Worm (Caenorhabditis elegans) whole organism, early embryonic: ENCODE measurements around the gene bkip-1.

ENCODE experiments used
- B0310.2 ChIP-seq: sonication (generic microtip); optimal IDR thresholded peaks from 2 replicates; lab custom pipeline; 2016; ENCODE audit warnings: mild to moderate bottlenecking, missing genetic modification characterization, missing compliant biosample characterization
- F13C5.2 ChIP-seq: sonication (generic microtip); optimal IDR thresholded peaks from 2 replicates; lab custom pipeline; 2017; ENCODE audit warnings: mild to moderate bottlenecking, missing genetic modification characterization, inconsistent platforms, missing compliant biosample characterization
- aly-1 ChIP-seq: sonication (generic microtip); optimal IDR thresholded peaks from 2 replicates; lab custom pipeline; 2016; ENCODE audit warnings: missing genetic modification characterization, missing compliant biosample characterization
- ama-1 ChIP-seq: fragments of 150-350 bp; optimal IDR thresholded peaks from 2 replicates; lab custom pipeline; 2014
- ceh-13 ChIP-seq: fragments of 200-800 bp; sonication (Bioruptor generic); optimal IDR thresholded peaks from 2 replicates; lab custom pipeline; 2018; ENCODE audit warnings: mild to moderate bottlenecking, missing genetic modification characterization, missing compliant biosample characterization
- ceh-36 ChIP-seq: sonication (generic microtip); optimal IDR thresholded peaks from 2 replicates; lab custom pipeline; 2016; ENCODE audit warnings: missing genetic modification characterization, inconsistent platforms, missing compliant biosample characterization
- ets-7 ChIP-seq: sonication (generic microtip); optimal IDR thresholded peaks from 2 replicates; lab custom pipeline; 2016; ENCODE audit warnings: missing genotype, missing genetic modification characterization, missing compliant biosample characterization
- flt-1 ChIP-seq: fragments of 200-800 bp; sonication (Bioruptor generic); IDR thresholded peaks from 2 replicates; pipeline ENCODE4 v1.3.6; 2022; ENCODE audit warnings: missing genetic modification characterization, missing compliant biosample characterization
- hmbx-1 ChIP-seq: sonication (generic microtip); optimal IDR thresholded peaks from 2 replicates; lab custom pipeline; 2016; ENCODE audit warnings: mild to moderate bottlenecking, missing genetic modification characterization, missing compliant biosample characterization
- hmg-4 ChIP-seq: fragments of 200-800 bp; sonication (Bioruptor generic); optimal IDR thresholded peaks from 2 replicates; lab custom pipeline; 2018; ENCODE audit warnings: mild to moderate bottlenecking, missing genetic modification characterization, missing compliant biosample characterization
- hnd-1 ChIP-seq: sonication (generic microtip); optimal IDR thresholded peaks from 2 replicates; lab custom pipeline; 2016; ENCODE audit warnings: missing genetic modification characterization, missing compliant biosample characterization
- pes-1 ChIP-seq: fragments of 200-800 bp; sonication (Bioruptor generic); IDR thresholded peaks from 2 replicates; pipeline ENCODE4 v1.3.6; 2022; ENCODE audit warnings: missing genetic modification reagents, missing genetic modification characterization, missing compliant biosample characterization
- scrt-1 ChIP-seq: fragments of 200-800 bp; sonication (Bioruptor generic); IDR thresholded peaks from 2 replicates; pipeline ENCODE4 v1.3.6; 2022; ENCODE audit warnings: missing genetic modification characterization, missing compliant biosample characterization
- sea-1 ChIP-seq: fragments of 200-800 bp; sonication (Bioruptor generic); conservative IDR thresholded peaks from 2 replicates; pipeline ENCODE4 v1.3.6; 2022; ENCODE audit warnings: missing genetic modification characterization, missing compliant biosample characterization
- tbx-11 ChIP-seq: fragments of 200-800 bp; sonication (Bioruptor generic); IDR thresholded peaks from 2 replicates; pipeline ENCODE4 v1.3.6; 2022; ENCODE audit warnings: missing genetic modification characterization, missing compliant biosample characterization
- tbx-37 ChIP-seq: fragments of 200-800 bp; sonication (Bioruptor generic); conservative IDR thresholded peaks from 2 replicates; pipeline ENCODE4 v1.3.6; 2022; ENCODE audit warnings: missing genetic modification reagents, missing genetic modification characterization, missing compliant biosample characterization
- tra-4 ChIP-seq: sonication (generic microtip); optimal IDR thresholded peaks from 2 replicates; lab custom pipeline; 2017; ENCODE audit warnings: missing genetic modification characterization, missing compliant biosample characterization

The bkip-1 gene

ce11 chrII:14132733-14133132 is 31.7 kb downstream of the bkip-1 start, which contains the start of gene algn-3:
TSS of gene algn-3 (minus strand) at chrII:14132833.
- TF ChIP-seq tra-4 (tag; lab: Kevin White, UChicago) = no peak
- no peak for TF ChIP-seq hnd-1 (tag; lab: Kevin White, UChicago)
- TF ChIP-seq hmg-4 = no peak
- no peak for TF ChIP-seq aly-1 (tag; lab: Kevin White, UChicago)
- no peak for TF ChIP-seq pes-1
- no peak for TF ChIP-seq ama-1 (lab: Kevin White, UChicago)
- no peak for TF ChIP-seq ceh-36
- no peak for TF ChIP-seq ets-7 (tag; lab: Kevin White, UChicago)
- no peak for TF ChIP-seq hmbx-1 (tag; lab: Kevin White, UChicago)
- TF ChIP-seq tbx-11 = no peak

ce11 chrII:14136302-14136701 is 35.2 kb downstream of the bkip-1 start:
- TF ChIP-seq ceh-13 = no peak
- no peak for TF ChIP-seq flt-1 (GFP tag; lab: Robert Waterston, UW)
- TF ChIP-seq tbx-37 (GFP tag; lab: Robert Waterston, UW) = no peak
- no peak for TF ChIP-seq ceh-36

- TF ChIP-seq flt-1 (GFP tag; lab: Robert Waterston, UW) (no peak), tra-4 (tag; lab: Kevin White, UChicago) (no peak)
These were observed 36.5 kb downstream of the bkip-1 start, which contains the start of gene K09E4.1 for ce11 chrII:14137538-14137937. TSS of gene K09E4.1 (plus strand) at chrII:14137838.

ce11 chrII:14138849-14139419 is 37.9 kb downstream of the bkip-1 start:
- no peak for TF ChIP-seq ets-7 (tag; lab: Kevin White, UChicago)
- TF ChIP-seq F13C5.2 (tag; lab: Kevin White, UChicago) = no peak
- TF ChIP-seq ceh-13 = no peak
- TF ChIP-seq sea-1 (GFP tag; lab: Robert Waterston, UW) = no peak
- TF ChIP-seq tra-4 (tag; lab: Kevin White, UChicago) = no peak
- TF ChIP-seq hmg-4 = no peak
- TF ChIP-seq hmbx-1 (tag; lab: Kevin White, UChicago) = no peak
- no peak for TF ChIP-seq ama-1 (lab: Kevin White, UChicago)
- no peak for TF ChIP-seq scrt-1 (GFP tag; lab: Robert Waterston, UW)
- TF ChIP-seq tbx-11 = no peak

- TF ChIP-seq flt-1 (GFP tag; lab: Robert Waterston, UW) = 0 out of 2 replicates have a peak, but pooled peaks have one; percentile 21
These were observed 41.1 kb downstream of the bkip-1 start, which contains the start of gene cacn-1 for ce11 chrII:14142098-14142554. TSS of gene cacn-1 (minus strand) at chrII:14142148.

ce11 chrII:14143838-14144268 is 42.8 kb downstream of the bkip-1 start, which contains the start of gene W03H9.2:
TSS of gene W03H9.2 (minus strand) at chrII:14143869.
- TF ChIP-seq tra-4 (tag; lab: Kevin White, UChicago) (no peak), ceh-36 (no peak), flt-1 (GFP tag; lab: Robert Waterston, UW) (0 out of 2 replicates have a peak, but pooled peaks have one; percentile 49), sea-1 (GFP tag; lab: Robert Waterston, UW) (no peak), ceh-13 (peak; percentile 52), tbx-37 (GFP tag; lab: Robert Waterston, UW) (peak; percentile 68; the same call in 1 of the 2 replicates), pes-1 (peak; percentile 76), ets-7 (tag; lab: Kevin White, UChicago) (peak; percentile 68), hmbx-1 (tag; lab: Kevin White, UChicago) (peak; percentile 56), B0310.2 (tag; lab: Kevin White, UChicago) (peak; percentile 70), scrt-1 (GFP tag; lab: Robert Waterston, UW) (no peak), aly-1 (tag; lab: Kevin White, UChicago) (peak; percentile 46), hmg-4 (peak; percentile 68), ama-1 (lab: Kevin White, UChicago) (no peak), F13C5.2 (tag; lab: Kevin White, UChicago) (peak; percentile 77), tbx-11 (0 out of 2 replicates have a peak, but pooled peaks have one; percentile 19), hnd-1 (tag; lab: Kevin White, UChicago) (peak; percentile 55)

ce11 chrII:14150031-14150430 is 49.0 kb downstream of the bkip-1 start, which contains the start of gene W03H9.1:
TSS of gene W03H9.1 (minus strand) at chrII:14150131.
- no peak for TF ChIP-seq sea-1 (GFP tag; lab: Robert Waterston, UW)

- no peak for TF ChIP-seq aly-1 (tag; lab: Kevin White, UChicago)
- no peak for TF ChIP-seq ceh-36
- TF ChIP-seq ets-7 (tag; lab: Kevin White, UChicago) = no peak
- TF ChIP-seq B0310.2 (tag; lab: Kevin White, UChicago) = no peak
- TF ChIP-seq tbx-37 (GFP tag; lab: Robert Waterston, UW) = no peak
- TF ChIP-seq hmbx-1 (tag; lab: Kevin White, UChicago) = no peak
- no peak for TF ChIP-seq flt-1 (GFP tag; lab: Robert Waterston, UW)
- TF ChIP-seq tra-4 (tag; lab: Kevin White, UChicago) = no peak
- no peak for TF ChIP-seq ama-1 (lab: Kevin White, UChicago)
- TF ChIP-seq sea-1 (GFP tag; lab: Robert Waterston, UW) = no peak
- no peak for TF ChIP-seq pes-1
- no peak for TF ChIP-seq hnd-1 (tag; lab: Kevin White, UChicago)
- no peak for TF ChIP-seq hmg-4
- no peak for TF ChIP-seq F13C5.2 (tag; lab: Kevin White, UChicago)
- no peak for TF ChIP-seq scrt-1 (GFP tag; lab: Robert Waterston, UW)
- TF ChIP-seq ceh-13 = no peak
- TF ChIP-seq tbx-11 = no peak
These were observed 51.2 kb downstream of the bkip-1 start for ce11 chrII:14152274-14152673.
